Worm (Caenorhabditis elegans) whole organism, late embryonic: Measurements from ENCODE around the gene F31F7.1.
A peak's percentile ranks its signal among the peaks of the same experiment; 100 is the strongest.

Source experiments
- C38D4.7 ChIP-seq: fragments of 200-800 bp; sonication (Bioruptor generic); optimal IDR thresholded peaks from 2 replicates; lab custom pipeline; 2018; ENCODE audit warnings: mild to moderate bottlenecking, missing genetic modification characterization, moderate library complexity, missing compliant biosample characterization
- K02D7.2 ChIP-seq: sonication (generic microtip); optimal IDR thresholded peaks from 2 replicates; lab custom pipeline; 2017; ENCODE audit warnings: mild to moderate bottlenecking, missing genetic modification characterization, missing compliant biosample characterization
- T23F11.4 ChIP-seq: fragments of 200-800 bp; sonication (Bioruptor generic); optimal IDR thresholded peaks from 2 replicates; lab custom pipeline; 2018; ENCODE audit warnings: mild to moderate bottlenecking, missing genetic modification characterization, missing compliant biosample characterization
- Y22D7AL.16 ChIP-seq: sonication (generic microtip); optimal IDR thresholded peaks from 2 replicates; lab custom pipeline; 2016; ENCODE audit warnings: missing genetic modification characterization, missing compliant biosample characterization
- ahr-1 ChIP-seq: sonication (generic microtip); optimal IDR thresholded peaks from 2 replicates; lab custom pipeline; 2016; ENCODE audit warnings: missing genetic modification characterization, missing compliant biosample characterization
- ama-1 ChIP-seq: fragments of 150-350 bp; optimal IDR thresholded peaks from 2 replicates; lab custom pipeline; 2014
- ceh-14 ChIP-seq: sonication (generic microtip); optimal IDR thresholded peaks from 2 replicates; lab custom pipeline; 2016; ENCODE audit warnings: missing genotype, missing genetic modification characterization, missing compliant biosample characterization
- ceh-18 ChIP-seq: sonication (generic microtip); optimal IDR thresholded peaks from 2 replicates; lab custom pipeline; 2016; ENCODE audit warnings: missing genetic modification characterization, missing compliant biosample characterization
- ceh-19 ChIP-seq: fragments of 200-800 bp; sonication (Bioruptor generic); optimal IDR thresholded peaks from 2 replicates; lab custom pipeline; 2018; ENCODE audit warnings: mild to moderate bottlenecking, missing genetic modification characterization, missing compliant biosample characterization
- ceh-22 ChIP-seq: sonication (generic microtip); optimal IDR thresholded peaks from 2 replicates; lab custom pipeline; 2017; ENCODE audit warnings: missing biosample characterization, missing genetic modification characterization
- ceh-30 ChIP-seq: fragments of 150-350 bp; optimal IDR thresholded peaks from 2 replicates; lab custom pipeline; 2014; ENCODE audit warnings: missing biosample characterization, missing genetic modification characterization
- ceh-34 ChIP-seq: sonication (generic microtip); optimal IDR thresholded peaks from 2 replicates; lab custom pipeline; 2016; ENCODE audit warnings: mild to moderate bottlenecking, missing genetic modification characterization, missing compliant biosample characterization
- ceh-6 ChIP-seq: fragments of 200-800 bp; sonication (Bioruptor generic); optimal IDR thresholded peaks from 2 replicates; lab custom pipeline; 2018; ENCODE audit warnings: mild to moderate bottlenecking, missing genetic modification characterization, missing compliant biosample characterization
- ceh-9 ChIP-seq: sonication (generic microtip); optimal IDR thresholded peaks from 2 replicates; lab custom pipeline; 2016; ENCODE audit warnings: mild to moderate bottlenecking, missing genetic modification characterization, inconsistent platforms, missing compliant biosample characterization
- che-1 ChIP-seq: sonication (generic microtip); optimal IDR thresholded peaks from 2 replicates; lab custom pipeline; 2016; ENCODE audit warnings: mild to moderate bottlenecking, missing genetic modification characterization, missing compliant biosample characterization
- elt-2 ChIP-seq: sonication (generic microtip); optimal IDR thresholded peaks from 2 replicates; lab custom pipeline; 2016; ENCODE audit warnings: missing genetic modification reagents, missing genetic modification characterization, missing compliant biosample characterization
- ets-4 ChIP-seq: sonication (generic microtip); optimal IDR thresholded peaks from 2 replicates; lab custom pipeline; 2016; ENCODE audit warnings: missing genetic modification characterization, missing compliant biosample characterization
- fkh-10 ChIP-seq: fragments of 150-350 bp; optimal IDR thresholded peaks from 2 replicates; lab custom pipeline; 2014; ENCODE audit warnings: missing biosample characterization, missing genetic modification reagents, missing genetic modification characterization
- fkh-6 ChIP-seq: sonication (generic microtip); optimal IDR thresholded peaks from 2 replicates; lab custom pipeline; 2016; ENCODE audit warnings: missing genetic modification characterization, missing compliant biosample characterization
- gmeb-2 ChIP-seq: sonication (generic microtip); optimal IDR thresholded peaks from 2 replicates; lab custom pipeline; 2016; ENCODE audit warnings: missing genetic modification characterization, inconsistent platforms, missing compliant biosample characterization
- hlh-13 ChIP-seq: fragments of 200-800 bp; sonication (Bioruptor generic); optimal IDR thresholded peaks from 2 replicates; lab custom pipeline; 2018; ENCODE audit warnings: mild to moderate bottlenecking, missing genetic modification characterization, missing compliant biosample characterization
- hlh-30 ChIP-seq: sonication (generic microtip); optimal IDR thresholded peaks from 2 replicates; lab custom pipeline; 2017; ENCODE audit warnings: antibody characterized with exemption, missing genetic modification characterization, missing compliant biosample characterization; ENCODE audit not compliant: insufficient read depth
- hlh-6 ChIP-seq: sonication (generic microtip); optimal IDR thresholded peaks from 2 replicates; lab custom pipeline; 2016; ENCODE audit warnings: missing genotype, missing genetic modification characterization, missing compliant biosample characterization
- hlh-8 ChIP-seq: sonication (generic microtip); optimal IDR thresholded peaks from 2 replicates; lab custom pipeline; 2016; ENCODE audit warnings: missing genotype, missing genetic modification characterization, missing compliant biosample characterization
- madf-2 ChIP-seq: sonication (generic microtip); optimal IDR thresholded peaks from 2 replicates; lab custom pipeline; 2017; ENCODE audit warnings: missing genetic modification characterization, missing compliant biosample characterization
- nfya-1 ChIP-seq: sonication (generic microtip); optimal IDR thresholded peaks from 2 replicates; lab custom pipeline; 2017; ENCODE audit warnings: missing genetic modification characterization, mild to moderate bottlenecking, missing compliant biosample characterization, antibody characterized with exemption, moderate library complexity
- nhr-232 ChIP-seq: sonication (generic microtip); optimal IDR thresholded peaks from 2 replicates; lab custom pipeline; 2016; ENCODE audit warnings: missing genetic modification characterization, missing compliant biosample characterization
- npax-4 ChIP-seq: sonication (generic microtip); optimal IDR thresholded peaks from 2 replicates; lab custom pipeline; 2016; ENCODE audit warnings: missing genetic modification characterization, missing compliant biosample characterization
- pat-9 ChIP-seq: fragments of 200-800 bp; sonication (Bioruptor generic); optimal IDR thresholded peaks from 2 replicates; lab custom pipeline; 2018; ENCODE audit warnings: mild to moderate bottlenecking, missing genetic modification characterization, moderate library complexity, missing compliant biosample characterization
- pha-2 ChIP-seq: sonication (generic microtip); optimal IDR thresholded peaks from 2 replicates; lab custom pipeline; 2017; ENCODE audit warnings: mild to moderate bottlenecking, missing genetic modification characterization, missing compliant biosample characterization
- pha-4 ChIP-seq: fragments of 150-350 bp; optimal IDR thresholded peaks from 2 replicates; lab custom pipeline; 2018; ENCODE audit warnings: missing biosample characterization, missing genetic modification reagents, missing genetic modification characterization
- pqm-1 ChIP-seq: sonication (generic microtip); optimal IDR thresholded peaks from 2 replicates; lab custom pipeline; 2016; ENCODE audit warnings: missing genetic modification characterization, missing compliant biosample characterization
- pros-1 ChIP-seq: fragments of 150-350 bp; optimal IDR thresholded peaks from 2 replicates; lab custom pipeline; 2014; ENCODE audit warnings: missing biosample characterization, missing genetic modification reagents, missing genetic modification characterization
- rnt-1 ChIP-seq: sonication (generic microtip); optimal IDR thresholded peaks from 2 replicates; lab custom pipeline; 2016; ENCODE audit warnings: missing genetic modification characterization, missing compliant biosample characterization
- sdc-2 ChIP-seq: sonication (generic microtip); optimal IDR thresholded peaks from 2 replicates; lab custom pipeline; 2016; ENCODE audit warnings: missing genotype, missing genetic modification characterization, missing compliant biosample characterization
- sox-2 ChIP-seq: fragments of 200-800 bp; sonication (Bioruptor generic); IDR thresholded peaks from 2 replicates; pipeline ENCODE4 v1.3.6; 2022; ENCODE audit warnings: missing genetic modification reagents, missing genetic modification characterization, missing compliant biosample characterization
- tbx-7 ChIP-seq: sonication (generic microtip); optimal IDR thresholded peaks from 2 replicates; lab custom pipeline; 2016; ENCODE audit warnings: missing genotype, missing genetic modification characterization, missing compliant biosample characterization
- ttx-3 ChIP-seq: sonication (generic microtip); optimal IDR thresholded peaks from 2 replicates; lab custom pipeline; 2016; ENCODE audit warnings: missing genetic modification reagents, missing genetic modification characterization, missing compliant biosample characterization
- unc-3 ChIP-seq, 2 experiments: fragments of 200-800 bp in 1 of 2; sonication (Bioruptor generic) in 1 of 2; sonication (generic microtip) in 1 of 2; conservative IDR thresholded peaks in 1 of 2; optimal IDR thresholded peaks in 1 of 2; 2 replicates each; pipeline versions ENCODE4 v1.3.6 to Lab custom; 2016 to 2022; ENCODE audit warnings: missing compliant biosample characterization in 2 of 2, missing genetic modification characterization in 2 of 2, missing genetic modification reagents in 1 of 2
- unc-42 ChIP-seq: sonication (generic microtip); optimal IDR thresholded peaks from 2 replicates; lab custom pipeline; 2016; ENCODE audit warnings: missing genotype, missing genetic modification characterization, missing compliant biosample characterization
- unc-55 ChIP-seq: sonication (generic microtip); optimal IDR thresholded peaks from 2 replicates; lab custom pipeline; 2017; ENCODE audit warnings: missing biosample characterization, missing genetic modification reagents, missing genetic modification characterization
- zip-5 ChIP-seq: sonication (generic microtip); optimal IDR thresholded peaks from 2 replicates; lab custom pipeline; 2016; ENCODE audit warnings: missing genetic modification characterization, missing compliant biosample characterization

The F31F7.1 gene

ce11 chrV:6227326-6228246 is 48.7 kb upstream of the F31F7.1 start (continued):
- TF ChIP-seq pros-1 (tag; lab: Kevin White, UChicago) (peak; percentile 99), ets-4 (tag; lab: Kevin White, UChicago) (peak; percentile 42), ama-1 (peak; percentile 91), ceh-30 (tag; lab: Kevin White, UChicago) (no peak), sox-2 (GFP tag; lab: Robert Waterston, UW) (no peak; the same call in none of the 2 replicates), hlh-8 (peak; percentile 88), T23F11.4 (GFP tag; lab: Kevin White, UChicago) (peak; percentile 35), C38D4.7 (GFP tag; lab: Kevin White, UChicago) (no peak), tbx-7 (peak; percentile 7), unc-3 (GFP tag; conservative IDR thresholded peaks at IDR 0.05; lab: Robert Waterston, UW) (no peak; the same call in 1 of the 2 replicates), unc-3 (tag; optimal IDR thresholded peaks at IDR 0.05; lab: Kevin White, UChicago) (no peak), ceh-9 (tag; lab: Kevin White, UChicago) (no peak), ceh-6 (GFP tag; lab: Kevin White, UChicago) (no peak), sdc-2 (tag; lab: Kevin White, UChicago) (peak; percentile 24), hlh-13 (no peak), ahr-1 (no peak), ttx-3 (tag; lab: Kevin White, UChicago) (no peak), K02D7.2 (no peak), rnt-1 (peak; percentile 76), madf-2 (tag; lab: Kevin White, UChicago) (peak; percentile 50), npax-4 (tag; lab: Kevin White, UChicago) (no peak), hlh-6 (peak; percentile 29), hlh-30 (tag; lab: Kevin White, UChicago) (peak; percentile 91), pat-9 (peak; percentile 61), Y22D7AL.16 (tag; lab: Kevin White, UChicago) (no peak), ceh-14 (tag; lab: Kevin White, UChicago) (peak; percentile 81), zip-5 (tag; lab: Kevin White, UChicago) (peak; percentile 8), fkh-10 (GFP tag; lab: Kevin White, UChicago) (peak; percentile 70), ceh-22 (tag; lab: Kevin White, UChicago) (no peak), ceh-18 (peak; percentile 98), ceh-19 (peak; percentile 17)

DNA sequence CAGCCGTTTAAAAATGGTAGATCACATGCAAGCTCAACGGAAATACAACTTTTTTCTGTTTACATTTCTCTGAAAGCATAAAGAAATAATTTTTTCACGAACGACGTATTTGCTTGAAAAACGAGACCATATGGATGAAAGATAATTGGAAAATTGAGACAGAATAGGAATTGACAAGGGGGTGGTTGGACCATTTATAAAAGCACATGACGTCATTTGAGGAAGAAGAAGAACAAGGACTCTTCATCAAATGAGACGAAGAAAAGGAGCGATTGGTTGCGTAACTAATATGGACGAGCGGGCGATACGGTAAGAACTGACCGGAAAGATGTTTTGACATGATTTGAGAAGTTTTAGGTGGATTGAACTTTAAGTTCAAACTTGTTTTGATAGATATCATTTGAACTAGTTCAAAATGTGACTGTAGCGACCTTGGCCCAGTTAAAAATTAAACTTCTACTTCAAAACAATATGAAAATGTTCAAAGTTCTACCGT is 47.8 kb upstream of the F31F7.1 start:
- TF ChIP-seq elt-2 (no peak), che-1 (no peak), unc-55 (peak; percentile 1), unc-42 (peak; percentile 7), nfya-1 (tag; lab: Kevin White, UChicago) (peak; percentile 54), hlh-8 (no peak), nhr-232 (tag; lab: Kevin White, UChicago) (no peak), ceh-22 (tag; lab: Kevin White, UChicago) (peak; percentile 10), hlh-30 (tag; lab: Kevin White, UChicago) (peak; percentile 51)

- TF ChIP-seq pha-4 (no peak), ceh-34 (tag; lab: Kevin White, UChicago) (no peak), fkh-6 (no peak), pat-9 (no peak), gmeb-2 (tag; lab: Kevin White, UChicago) (no peak), ceh-6 (GFP tag; lab: Kevin White, UChicago) (no peak), tbx-7 (no peak), ceh-14 (tag; lab: Kevin White, UChicago) (no peak), pha-2 (tag; lab: Kevin White, UChicago) (no peak), ttx-3 (tag; lab: Kevin White, UChicago) (no peak), pqm-1 (no peak)
Measured at ce11 chrV:6228920-6229456, 47.3 kb upstream of the F31F7.1 start.
